Fruit fly (Drosophila melanogaster) whole organism, wandering third instar larva: ENCODE results near the gene LysD.

Source experiments
- Abd-B ChIP-seq: fragments of >200 bp; optimal IDR thresholded peaks from 2 replicates; lab custom pipeline; 2017; ENCODE audit warnings: missing biosample characterization, missing genetic modification characterization
- Hnf4 ChIP-seq: fragments of 200-800 bp; sonication (Bioruptor generic); optimal IDR thresholded peaks from 2 replicates; lab custom pipeline; 2016; ENCODE audit warnings: missing biosample characterization, mild to moderate bottlenecking, missing genetic modification characterization
- Myc ChIP-seq: fragments of >200 bp; optimal IDR thresholded peaks from 2 replicates; lab custom pipeline; 2017
- Sp1 ChIP-seq: fragments of 200-800 bp; sonication (Bioruptor generic); optimal IDR thresholded peaks from 3 replicates; lab custom pipeline; 2019; ENCODE audit warnings: missing biosample characterization, mild to moderate bottlenecking, missing genetic modification characterization, moderate library complexity
- brk ChIP-seq: fragments of 200-800 bp; sonication (Bioruptor generic); optimal IDR thresholded peaks from 2 replicates; lab custom pipeline; 2016; ENCODE audit warnings: missing biosample characterization, mild to moderate bottlenecking, missing genetic modification characterization
- dl ChIP-seq, 2 experiments: fragments of 175-275, 200-275 bp in 1 of 2; fragments of 200-275 bp in 1 of 2; sonication (Bioruptor generic); optimal IDR thresholded peaks; lab custom pipeline; 2018; ENCODE audit warnings: mild to moderate bottlenecking in 2 of 2, missing biosample characterization in 2 of 2, missing genetic modification characterization in 2 of 2, moderate library complexity in 2 of 2; ENCODE audit not compliant: partially characterized antibody in 2 of 2, insufficient read depth in 1 of 2
- fru ChIP-seq: fragments of 200-800 bp; sonication (Bioruptor generic); optimal IDR thresholded peaks from 3 replicates; lab custom pipeline; 2016; ENCODE audit warnings: missing biosample characterization, mild to moderate bottlenecking, missing genetic modification characterization
- h ChIP-seq: fragments of 200-800 bp; sonication (Bioruptor generic); optimal IDR thresholded peaks from 3 replicates; lab custom pipeline; 2016; ENCODE audit warnings: missing biosample characterization, mild to moderate bottlenecking, missing genetic modification characterization
- psq ChIP-seq: fragments of 200-800 bp; sonication (Bioruptor generic); optimal IDR thresholded peaks from 3 replicates; lab custom pipeline; 2017; ENCODE audit warnings: missing biosample characterization, mild to moderate bottlenecking, missing genetic modification characterization, moderate library complexity
- tai ChIP-seq: sonication (Bioruptor generic); optimal IDR thresholded peaks from 2 replicates; lab custom pipeline; 2016; ENCODE audit warnings: missing biosample characterization, missing genetic modification characterization

DNA sequence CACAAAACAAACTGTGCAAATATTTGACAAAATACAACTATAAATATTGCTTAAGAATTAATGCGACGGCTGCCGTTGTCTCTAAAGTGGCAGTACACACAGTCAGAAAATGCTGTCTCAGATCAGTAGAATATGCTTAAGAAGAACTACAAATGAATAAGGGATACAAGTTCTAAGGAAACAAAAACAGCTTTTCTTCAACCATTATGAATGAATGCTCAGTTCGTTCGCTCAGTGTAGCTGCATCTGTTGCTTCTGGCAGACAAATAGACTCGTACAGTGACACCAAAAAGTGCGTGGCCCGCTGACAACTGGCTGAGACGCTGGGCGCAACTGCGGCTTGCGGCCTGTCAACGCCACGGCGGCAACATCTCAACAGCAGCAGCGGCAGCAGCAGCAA, 45.2 kb downstream of the LysD start:
- TF ChIP-seq h (GFP tag; lab: Kevin White, UChicago) (no peak), tai (GFP tag; lab: Kevin White, UChicago) (no peak), Sp1 (GFP tag; lab: Kevin White, UChicago) (no peak), psq (no peak), Abd-B (GFP tag; lab: Kevin White, UChicago) (no peak), fru (GFP tag; lab: Kevin White, UChicago) (no peak), Myc (lab: Kevin White, UChicago) (no peak), brk (GFP tag; lab: Kevin White, UChicago) (no peak), Hnf4 (GFP tag; lab: Kevin White, UChicago) (no peak), dl (GFP tag; optimal IDR thresholded peaks at IDR 0.05; lab: Kevin White, UChicago; ENCODE audit: insufficient read depth in 1 of 2, partially characterized antibody in 2 of 2) (no peak)
